Worm (Caenorhabditis elegans) whole organism, young adult: Measurements from ENCODE around the gene F01E11.20.

Experiments used
- ama-1 ChIP-seq, 3 experiments: fragments of 150-350 bp in 1 of 3; sonication (generic microtip) in 2 of 3; optimal IDR thresholded peaks; 2 replicates each; lab custom pipeline; 2014 to 2018; ENCODE audit warnings: missing biosample characterization in 2 of 3, missing genetic modification characterization in 2 of 3, missing genetic modification reagents in 2 of 3
- nhr-179 ChIP-seq: sonication (generic microtip); optimal IDR thresholded peaks from 2 replicates; lab custom pipeline; 2016; ENCODE audit warnings: mild to moderate bottlenecking, missing genetic modification characterization, missing compliant biosample characterization
- ztf-28 ChIP-seq: fragments of 200-800 bp; sonication (Bioruptor generic); IDR thresholded peaks from 2 replicates; pipeline ENCODE4 v1.3.6; 2022; ENCODE audit warnings: missing genetic modification reagents, missing genetic modification characterization, missing compliant biosample characterization

ce11 chrX:6991427-6991826 lies 4.9 kb downstream of the F01E11.20 start, which contains the start of gene ugt-57:
- TF ChIP-seq ztf-28 (no peak), nhr-179 (tag; lab: Kevin White, UChicago) (no peak), ama-1 (optimal IDR thresholded peaks at IDR 0.05; lab: Kevin White, UChicago) (no peak), ama-1 (GFP tag; optimal IDR thresholded peaks at IDR 0.05; lab: Kevin White, UChicago) (no peak)
